Fruit fly (Drosophila melanogaster) whole organism, larva: ENCODE results near the gene ben.

Source experiments
- noc ChIP-seq: fragments of 200-800 bp; sonication (Bioruptor generic); optimal IDR thresholded peaks from 3 replicates; lab custom pipeline; 2019; ENCODE audit warnings: missing biosample characterization, mild to moderate bottlenecking, missing genetic modification characterization, moderate library complexity

The ben gene

dm6 chrX:13995977-13996723 lies at the start of gene ben:
Gene ben, plus strand, starts transcription at chrX:13996345.
- peak; percentile 77 for TF ChIP-seq noc

dm6 chrX:13948131-13948804 lies 47.9 kb upstream of the ben start:
- TF ChIP-seq noc = no peak

- TF ChIP-seq noc = no peak
These were observed 47.3 kb upstream of the ben start for dm6 chrX:13948805-13949361.

DNA sequence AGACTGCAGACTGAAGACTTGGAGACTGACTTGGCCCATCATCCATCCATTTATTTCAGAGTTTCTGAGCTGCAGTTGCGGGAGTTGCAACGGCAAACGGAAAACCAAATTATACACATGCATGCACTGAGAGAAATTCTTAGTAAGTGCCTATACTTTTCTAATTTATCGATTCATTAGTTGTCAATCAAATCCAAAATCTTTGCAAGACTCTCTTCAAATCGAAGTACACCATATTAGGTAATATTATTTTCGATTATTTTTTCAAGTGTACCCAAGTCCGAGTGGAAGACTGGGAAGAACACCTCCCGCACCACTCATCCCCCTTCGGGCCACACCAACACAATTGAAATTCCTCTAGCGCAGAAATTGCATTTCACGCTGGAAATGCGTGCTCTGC lies 44.7 kb upstream of the ben start:
- no peak for TF ChIP-seq noc

DNA sequence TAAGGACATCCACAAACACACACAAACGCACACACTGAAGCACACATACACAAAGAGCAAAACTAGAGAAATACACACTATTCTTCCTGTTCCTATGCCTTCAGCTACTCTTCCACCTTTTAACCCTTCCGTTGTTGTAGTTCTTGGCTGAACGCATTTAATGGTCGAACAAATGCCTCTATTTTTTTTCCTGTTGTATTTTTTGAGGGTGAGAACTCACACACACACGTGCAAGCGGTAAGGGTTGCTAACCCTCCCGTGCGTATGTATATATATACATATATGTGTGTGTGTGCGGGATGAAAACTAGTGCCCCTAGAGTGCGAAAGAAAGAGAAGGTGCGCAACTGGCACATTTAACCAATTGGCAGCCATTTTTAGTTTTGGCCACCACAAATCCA lies 41.9 kb upstream of the ben start:
- TF ChIP-seq noc = no peak

dm6 chrX:13954936-13955335 lies 41.2 kb upstream of the ben start, which contains the start of gene CG11068:
Gene CG11068, plus strand, starts transcription at chrX:13955236.
- TF ChIP-seq noc = no peak

DNA sequence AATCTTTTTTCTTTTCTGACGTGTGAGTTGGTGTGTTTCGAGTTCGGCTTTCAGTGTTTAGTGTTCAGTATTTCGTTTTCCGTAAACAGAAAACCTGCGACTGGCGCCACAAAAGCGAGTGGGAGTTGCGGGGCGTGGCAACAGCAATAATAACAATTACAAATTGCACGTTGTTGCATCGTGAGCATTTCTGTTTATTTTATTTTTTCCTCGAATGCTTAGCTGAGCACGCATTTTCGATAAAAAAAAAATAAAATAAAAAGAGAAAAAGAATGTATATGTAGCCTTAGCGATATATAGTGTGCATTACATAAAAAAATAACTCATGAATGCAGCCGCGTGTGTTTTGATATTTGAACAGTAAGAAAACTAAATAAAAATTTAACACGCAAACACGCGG lies 31.3 kb upstream of the ben start:
- no peak for TF ChIP-seq noc

- TF ChIP-seq noc = no peak
These were observed 23.6 kb upstream of the ben start for dm6 chrX:13972402-13972994.

- TF ChIP-seq noc = no peak
These were observed 15.9 kb upstream of the ben start for dm6 chrX:13980271-13980670.

DNA sequence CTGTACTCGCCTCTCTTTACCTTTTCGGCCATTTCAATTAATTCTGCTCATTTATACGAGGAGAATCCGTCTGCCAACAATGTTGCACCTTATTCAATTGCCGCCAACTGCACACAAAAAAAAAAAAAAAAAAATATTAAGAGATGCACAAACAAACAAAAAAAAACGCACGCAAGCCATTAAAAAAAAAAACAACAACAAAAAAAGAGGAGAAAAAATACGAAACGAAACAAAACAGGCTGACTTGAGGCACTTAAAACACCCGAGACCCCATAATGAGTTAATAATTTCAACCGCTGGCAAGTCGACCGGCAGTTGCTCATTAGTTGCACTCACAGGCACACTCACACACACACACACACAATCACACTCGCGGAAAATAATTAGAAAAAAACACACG lies 13.1 kb upstream of the ben start:
- TF ChIP-seq noc = no peak

DNA sequence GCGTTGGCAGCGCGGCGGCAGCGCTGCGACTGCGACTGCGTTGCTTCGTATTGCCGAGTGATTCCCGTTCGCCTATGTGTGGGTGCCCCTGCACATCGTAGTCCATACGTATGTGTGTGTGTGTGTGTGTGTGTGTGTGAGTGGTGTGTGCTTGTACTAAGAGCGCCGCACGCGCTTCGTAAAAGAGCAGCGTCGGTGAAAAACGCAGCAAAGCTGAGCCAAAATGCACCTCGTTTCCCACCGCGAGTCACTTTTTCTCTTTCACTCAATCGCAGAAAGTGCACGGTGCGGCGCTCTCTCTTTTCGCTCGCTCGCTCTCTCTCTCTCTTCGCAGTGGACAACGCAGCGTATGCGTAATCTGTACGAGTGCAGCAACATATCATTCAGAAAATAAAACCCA lies 9.6 kb upstream of the ben start:
- no peak for TF ChIP-seq noc

dm6 chrX:13988861-13989260 lies 7.3 kb upstream of the ben start:
- TF ChIP-seq noc = no peak

dm6 chrX:13990474-13991221 lies 5.5 kb upstream of the ben start, which contains the start of gene mamo:
Gene mamo, minus strand, starts transcription at chrX:13990527.
- TF ChIP-seq noc = peak; percentile 46

- no peak for TF ChIP-seq noc
These were observed 2.9 kb upstream of the ben start for dm6 chrX:13993144-13993700.

dm6 chrX:13994783-13995341 lies 1.3 kb upstream of the ben start:
- no peak for TF ChIP-seq noc

DNA sequence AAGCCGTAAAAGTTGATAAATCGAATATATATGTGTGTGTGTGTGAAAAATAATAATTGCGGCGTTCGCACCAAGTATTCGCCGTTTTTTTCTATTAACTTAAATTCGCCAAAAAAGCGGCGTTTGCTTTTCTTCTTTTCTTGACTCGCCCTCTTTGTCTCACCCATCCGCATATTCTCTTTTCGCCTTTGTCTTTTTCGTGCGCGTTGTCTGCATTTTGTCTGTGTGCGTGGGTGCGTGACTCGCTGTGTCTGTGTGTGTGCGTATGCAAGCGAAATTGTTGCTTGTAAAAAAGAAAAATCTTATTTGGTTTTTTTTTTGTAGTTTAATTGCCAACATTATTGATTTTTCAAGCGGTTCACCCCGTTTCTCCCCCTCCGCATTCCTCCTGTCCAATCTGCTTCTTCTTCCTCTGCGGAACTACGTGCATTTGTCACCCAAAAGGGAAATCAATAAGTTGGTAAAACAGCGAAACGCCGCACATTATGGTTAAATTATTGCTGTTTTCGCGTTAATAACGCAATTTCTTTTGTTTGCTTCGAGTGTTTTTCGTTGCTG lies 658 bp downstream of the ben start:
- TF ChIP-seq noc = no peak
